Worm (Caenorhabditis elegans) whole organism, late embryonic: Measurements from ENCODE around the gene upb-1.

Experiments
- ama-1 ChIP-seq: fragments of 150-350 bp; optimal IDR thresholded peaks from 2 replicates; lab custom pipeline; 2014
- fax-1 ChIP-seq: sonication (generic microtip); optimal IDR thresholded peaks from 2 replicates; lab custom pipeline; 2016; ENCODE audit warnings: missing genotype, missing genetic modification characterization, missing compliant biosample characterization
- gmeb-2 ChIP-seq: sonication (generic microtip); optimal IDR thresholded peaks from 2 replicates; lab custom pipeline; 2016; ENCODE audit warnings: missing genetic modification characterization, inconsistent platforms, missing compliant biosample characterization
- lin-11 ChIP-seq: fragments of 200-800 bp; sonication (Bioruptor generic); optimal IDR thresholded peaks from 2 replicates; lab custom pipeline; 2018; ENCODE audit warnings: mild to moderate bottlenecking, missing genetic modification characterization, missing compliant biosample characterization
- rnt-1 ChIP-seq: sonication (generic microtip); optimal IDR thresholded peaks from 2 replicates; lab custom pipeline; 2016; ENCODE audit warnings: missing genetic modification characterization, missing compliant biosample characterization
- sdc-2 ChIP-seq: sonication (generic microtip); optimal IDR thresholded peaks from 2 replicates; lab custom pipeline; 2016; ENCODE audit warnings: missing genotype, missing genetic modification characterization, missing compliant biosample characterization
- tbx-2 ChIP-seq: sonication (generic microtip); optimal IDR thresholded peaks from 2 replicates; lab custom pipeline; 2016; ENCODE audit warnings: missing genetic modification characterization, missing compliant biosample characterization
- unc-3 ChIP-seq, 2 experiments: fragments of 200-800 bp in 1 of 2; sonication (Bioruptor generic) in 1 of 2; sonication (generic microtip) in 1 of 2; conservative IDR thresholded peaks in 1 of 2; optimal IDR thresholded peaks in 1 of 2; 2 replicates each; pipeline versions ENCODE4 v1.3.6 to Lab custom; 2016 to 2022; ENCODE audit warnings: missing compliant biosample characterization in 2 of 2, missing genetic modification characterization in 2 of 2, missing genetic modification reagents in 1 of 2
- unc-86 ChIP-seq: sonication (generic microtip); optimal IDR thresholded peaks from 2 replicates; lab custom pipeline; 2016; ENCODE audit warnings: missing genetic modification characterization, missing compliant biosample characterization

DNA sequence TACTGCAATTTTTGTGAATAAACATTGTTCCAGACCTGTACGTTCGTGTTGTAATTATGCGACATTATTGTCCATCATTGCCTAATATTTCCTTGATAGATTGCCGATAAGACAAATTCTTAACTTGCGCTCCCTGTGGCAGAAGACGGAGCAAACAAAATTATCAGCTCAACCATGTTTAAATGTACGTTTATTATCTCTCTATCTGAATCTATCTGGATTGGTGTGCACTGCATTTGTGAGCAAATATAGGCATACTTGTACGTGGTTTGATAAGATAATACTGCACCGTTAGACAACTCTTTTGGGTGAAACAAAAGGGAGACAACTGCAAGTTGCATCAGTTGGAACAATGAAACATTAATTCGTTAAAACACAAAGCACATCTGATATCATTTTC is 37.4 kb upstream of the upb-1 start:
- TF ChIP-seq unc-86 (no peak), ama-1 (lab: Kevin White, UChicago) (no peak), fax-1 (tag; lab: Kevin White, UChicago) (no peak), lin-11 (no peak), gmeb-2 (no peak), unc-3 (GFP tag; conservative IDR thresholded peaks at IDR 0.05; lab: Robert Waterston, UW) (no peak), unc-3 (tag; optimal IDR thresholded peaks at IDR 0.05; lab: Kevin White, UChicago) (no peak), tbx-2 (tag; lab: Kevin White, UChicago) (no peak), sdc-2 (no peak), rnt-1 (no peak)
